Worm (Caenorhabditis elegans) whole organism, early embryonic: ENCODE results near the gene tasp-1.

Source experiments
- B0310.2 ChIP-seq: sonication (generic microtip); optimal IDR thresholded peaks from 2 replicates; lab custom pipeline; 2016; ENCODE audit warnings: mild to moderate bottlenecking, missing genetic modification characterization, missing compliant biosample characterization
- ama-1 ChIP-seq: fragments of 150-350 bp; optimal IDR thresholded peaks from 2 replicates; lab custom pipeline; 2014
- ceh-13 ChIP-seq: fragments of 200-800 bp; sonication (Bioruptor generic); optimal IDR thresholded peaks from 2 replicates; lab custom pipeline; 2018; ENCODE audit warnings: mild to moderate bottlenecking, missing genetic modification characterization, missing compliant biosample characterization
- ceh-36 ChIP-seq: sonication (generic microtip); optimal IDR thresholded peaks from 2 replicates; lab custom pipeline; 2016; ENCODE audit warnings: missing genetic modification characterization, inconsistent platforms, missing compliant biosample characterization
- ets-7 ChIP-seq: sonication (generic microtip); optimal IDR thresholded peaks from 2 replicates; lab custom pipeline; 2016; ENCODE audit warnings: missing genotype, missing genetic modification characterization, missing compliant biosample characterization
- flt-1 ChIP-seq: fragments of 200-800 bp; sonication (Bioruptor generic); IDR thresholded peaks from 2 replicates; pipeline ENCODE4 v1.3.6; 2022; ENCODE audit warnings: missing genetic modification characterization, missing compliant biosample characterization
- hmg-4 ChIP-seq: fragments of 200-800 bp; sonication (Bioruptor generic); optimal IDR thresholded peaks from 2 replicates; lab custom pipeline; 2018; ENCODE audit warnings: mild to moderate bottlenecking, missing genetic modification characterization, missing compliant biosample characterization
- pes-1 ChIP-seq: fragments of 200-800 bp; sonication (Bioruptor generic); IDR thresholded peaks from 2 replicates; pipeline ENCODE4 v1.3.6; 2022; ENCODE audit warnings: missing genetic modification reagents, missing genetic modification characterization, missing compliant biosample characterization
- scrt-1 ChIP-seq: fragments of 200-800 bp; sonication (Bioruptor generic); IDR thresholded peaks from 2 replicates; pipeline ENCODE4 v1.3.6; 2022; ENCODE audit warnings: missing genetic modification characterization, missing compliant biosample characterization
- sea-1 ChIP-seq: fragments of 200-800 bp; sonication (Bioruptor generic); conservative IDR thresholded peaks from 2 replicates; pipeline ENCODE4 v1.3.6; 2022; ENCODE audit warnings: missing genetic modification characterization, missing compliant biosample characterization
- tbx-11 ChIP-seq: fragments of 200-800 bp; sonication (Bioruptor generic); IDR thresholded peaks from 2 replicates; pipeline ENCODE4 v1.3.6; 2022; ENCODE audit warnings: missing genetic modification characterization, missing compliant biosample characterization
- tbx-37 ChIP-seq: fragments of 200-800 bp; sonication (Bioruptor generic); conservative IDR thresholded peaks from 2 replicates; pipeline ENCODE4 v1.3.6; 2022; ENCODE audit warnings: missing genetic modification reagents, missing genetic modification characterization, missing compliant biosample characterization
- tra-4 ChIP-seq: sonication (generic microtip); optimal IDR thresholded peaks from 2 replicates; lab custom pipeline; 2017; ENCODE audit warnings: missing genetic modification characterization, missing compliant biosample characterization

ce11 chrIII:10730510-10730909, 28.6 kb upstream of the tasp-1 start, which contains the start of gene tat-3:
- TF ChIP-seq B0310.2 (tag; lab: Kevin White, UChicago), result no peak
- no peak for TF ChIP-seq flt-1 (GFP tag; lab: Robert Waterston, UW)
- no peak for TF ChIP-seq ama-1 (lab: Kevin White, UChicago)
- no peak for TF ChIP-seq ceh-36 (tag; lab: Kevin White, UChicago)
- TF ChIP-seq pes-1, result no peak
- TF ChIP-seq sea-1, result no peak
- no peak for TF ChIP-seq tbx-37
- no peak for TF ChIP-seq tra-4 (tag; lab: Kevin White, UChicago)
- TF ChIP-seq ceh-13 (GFP tag; lab: Kevin White, UChicago), result no peak
- no peak for TF ChIP-seq hmg-4 (GFP tag; lab: Kevin White, UChicago)
- no peak for TF ChIP-seq tbx-11
- no peak for TF ChIP-seq scrt-1 (GFP tag; lab: Robert Waterston, UW)
- TF ChIP-seq ets-7 (tag; lab: Kevin White, UChicago), result no peak
